Worm (Caenorhabditis elegans): ENCODE measurements around the gene C52G5.3.

DNA sequence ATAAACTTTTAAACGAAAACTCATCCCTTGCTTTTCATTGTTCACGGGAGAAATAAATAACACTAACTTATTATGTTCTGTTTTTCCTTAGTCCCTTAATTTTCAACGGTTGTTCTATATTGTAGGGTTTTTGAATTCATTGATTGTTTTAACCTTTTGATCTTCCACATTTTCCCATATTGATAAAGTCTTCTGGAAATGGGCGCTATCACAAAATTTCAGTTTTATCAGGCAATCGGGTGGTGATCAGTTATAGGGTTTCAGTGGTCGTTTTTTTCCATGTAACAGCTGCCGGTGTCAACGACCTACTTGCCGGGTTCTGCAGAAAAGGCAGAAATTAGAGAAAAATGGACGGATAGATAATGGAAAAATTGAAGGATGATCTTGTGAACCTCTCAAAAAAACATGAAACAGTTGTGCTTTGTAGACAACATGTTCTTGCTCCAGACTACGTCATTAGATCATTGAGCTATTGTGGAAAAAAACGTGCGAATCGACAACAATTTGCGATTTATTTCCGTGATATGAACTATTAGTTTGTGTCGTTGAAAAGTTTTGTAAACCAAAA, 24.0 kb upstream of the C52G5.3 start:
- no peak for TF ChIP-seq him-1 (tag; optimal IDR thresholded peaks at IDR 0.05)
- TF ChIP-seq dao-5 (tag; optimal IDR thresholded peaks at IDR 0.05), result no peak
- TF ChIP-seq W03F9.2 (tag; optimal IDR thresholded peaks at IDR 0.05), result no peak
